Fruit fly (Drosophila melanogaster) whole organism, embryonic: ENCODE data around the gene scny.

Source experiments
- Ada2b ChIP-seq: fragments of 200-800 bp; sonication (Bioruptor generic); IDR thresholded peaks from 2 replicates; pipeline ENCODE4 v1.3.6; 2022; ENCODE audit warnings: missing biosample characterization, missing genetic modification characterization
- Awh ChIP-seq: fragments of 200-800 bp; sonication (Bioruptor generic); IDR thresholded peaks from 2 replicates; pipeline ENCODE4, ENCODE4 v1.3.6; 2022; ENCODE audit warnings: missing biosample characterization, missing genetic modification characterization
- BEAF-32 ChIP-seq: fragments of 200-800 bp; sonication (Bioruptor generic); optimal IDR thresholded peaks from 3 replicates; lab custom pipeline; 2017; ENCODE audit warnings: missing biosample characterization, missing genetic modification characterization, mild to moderate bottlenecking, moderate library complexity, missing genetic modification reagents
- CG10321 ChIP-seq: fragments of 200-800 bp; sonication (Bioruptor generic); IDR thresholded peaks from 2 replicates; pipeline ENCODE4 v1.3.6; 2022; ENCODE audit warnings: missing biosample characterization, missing genetic modification characterization
- CG11398 ChIP-seq: fragments of 200-800 bp; sonication (Bioruptor generic); optimal IDR thresholded peaks from 2 replicates; lab custom pipeline; 2016; ENCODE audit warnings: missing biosample characterization, missing genetic modification characterization
- CG11560 ChIP-seq: fragments of 200-800 bp; sonication (Bioruptor generic); IDR thresholded peaks from 3 replicates; pipeline ENCODE4 v1.3.6; 2022; ENCODE audit warnings: missing biosample characterization, missing genetic modification characterization
- CG12219 ChIP-seq: fragments of 200-800 bp; sonication (Bioruptor generic); optimal IDR thresholded peaks from 3 replicates; lab custom pipeline; 2018; ENCODE audit warnings: missing biosample characterization, mild to moderate bottlenecking, missing genetic modification characterization
- CG13287 ChIP-seq: fragments of 200-800 bp; sonication (Bioruptor generic); IDR thresholded peaks from 2 replicates; pipeline ENCODE4 v1.3.6; 2022; ENCODE audit warnings: missing biosample characterization, missing genetic modification characterization; ENCODE audit not compliant: partially characterized antibody
- CG13624 ChIP-seq: fragments of 200-800 bp; sonication (Bioruptor generic); optimal IDR thresholded peaks from 2 replicates; lab custom pipeline; 2016; ENCODE audit warnings: missing biosample characterization, missing genetic modification characterization
- CG14710 ChIP-seq: fragments of 200-800 bp; sonication (Bioruptor generic); optimal IDR thresholded peaks from 3 replicates; lab custom pipeline; 2019; ENCODE audit warnings: missing biosample characterization, mild to moderate bottlenecking, missing genetic modification characterization, moderate library complexity
- CG1647 ChIP-seq: fragments of 200-800 bp; sonication (Bioruptor generic); optimal IDR thresholded peaks from 3 replicates; lab custom pipeline; 2016; ENCODE audit warnings: missing biosample characterization, missing genetic modification characterization
- CG17361 ChIP-seq: fragments of 200-800 bp; sonication (Bioruptor generic); IDR thresholded peaks from 3 replicates; pipeline ENCODE4 v1.3.6; 2022; ENCODE audit warnings: missing biosample characterization, missing genetic modification characterization
- CG2678 ChIP-seq: fragments of 200-800 bp; sonication (Bioruptor generic); optimal IDR thresholded peaks from 3 replicates; lab custom pipeline; 2019; ENCODE audit warnings: missing biosample characterization, mild to moderate bottlenecking, missing genetic modification characterization, moderate library complexity
- CG2712 ChIP-seq: fragments of 200-800 bp; optimal IDR thresholded peaks from 3 replicates; lab custom pipeline; 2019; ENCODE audit warnings: missing biosample characterization, mild to moderate bottlenecking, missing genetic modification characterization, moderate library complexity
- CG34224 ChIP-seq: fragments of 200-800 bp; sonication (Bioruptor generic); IDR thresholded peaks from 3 replicates; pipeline ENCODE4 v1.3.6; 2022; ENCODE audit warnings: missing biosample characterization, missing genetic modification characterization; ENCODE audit not compliant: partially characterized antibody
- CG34422 ChIP-seq: fragments of 200-800 bp; sonication (Bioruptor generic); IDR thresholded peaks from 3 replicates; pipeline ENCODE4 v1.3.6; 2022; ENCODE audit warnings: missing biosample characterization, missing genetic modification characterization
- CG3838 ChIP-seq: fragments of 200-800 bp; sonication (Bioruptor generic); optimal IDR thresholded peaks from 3 replicates; lab custom pipeline; 2016; ENCODE audit warnings: missing biosample characterization, missing genetic modification characterization
- CG3995 ChIP-seq: fragments of 200-800 bp; sonication (Bioruptor generic); optimal IDR thresholded peaks from 3 replicates; lab custom pipeline; 2016; ENCODE audit warnings: missing biosample characterization, missing genetic modification characterization
- CG8290 ChIP-seq, 3 experiments: fragments of 200-800 bp; sonication (Bioruptor generic); optimal IDR thresholded peaks; 2 replicates each; lab custom pipeline; 2016 to 2019; ENCODE audit warnings: missing biosample characterization in 3 of 3, missing genetic modification characterization in 3 of 3, mild to moderate bottlenecking in 2 of 3, moderate library complexity in 1 of 3
- Dip3 ChIP-seq: fragments of 200-800 bp; sonication (Bioruptor generic); optimal IDR thresholded peaks from 3 replicates; lab custom pipeline; 2016; ENCODE audit warnings: missing biosample characterization, missing genetic modification characterization
- Dref ChIP-seq: fragments of 200-800 bp; sonication (Bioruptor generic); IDR thresholded peaks from 2 replicates; pipeline ENCODE4 v1.3.6; 2022; ENCODE audit warnings: missing biosample characterization, missing genetic modification characterization
- HLH4C ChIP-seq: fragments of 200-800 bp; sonication (Bioruptor generic); IDR thresholded peaks from 3 replicates; pipeline ENCODE4 v1.3.6; 2022; ENCODE audit warnings: missing biosample characterization, missing genetic modification characterization; ENCODE audit not compliant: partially characterized antibody
- MBD-R2 ChIP-seq: fragments of 200-800 bp; sonication (Bioruptor generic); IDR thresholded peaks from 2 replicates; pipeline ENCODE4 v1.3.6; 2022; ENCODE audit warnings: missing biosample characterization, missing genetic modification characterization
- MESR4 ChIP-seq: fragments of 200-800 bp; sonication (Bioruptor generic); optimal IDR thresholded peaks from 2 replicates; lab custom pipeline; 2018; ENCODE audit warnings: missing biosample characterization, mild to moderate bottlenecking, missing genetic modification characterization, moderate library complexity
- Max ChIP-seq: fragments of 200-800 bp; sonication (Bioruptor generic); optimal IDR thresholded peaks from 2 replicates; lab custom pipeline; 2016; ENCODE audit warnings: missing biosample characterization, mild to moderate bottlenecking, missing genetic modification characterization
- Opbp ChIP-seq: fragments of 200-800 bp; sonication (Bioruptor generic); IDR thresholded peaks from 3 replicates; pipeline ENCODE4 v1.3.6; 2022; ENCODE audit warnings: missing biosample characterization, missing genetic modification characterization; ENCODE audit not compliant: partially characterized antibody
- PHDP ChIP-seq: fragments of 200-800 bp; sonication (Bioruptor generic); optimal IDR thresholded peaks from 3 replicates; lab custom pipeline; 2018; ENCODE audit warnings: missing biosample characterization, mild to moderate bottlenecking, missing genetic modification characterization, moderate library complexity
- Pdp1 ChIP-seq, 2 experiments: fragments of 200-800 bp; sonication (Bioruptor generic); optimal IDR thresholded peaks; 3 replicates each; lab custom pipeline; 2016; ENCODE audit warnings: missing biosample characterization in 2 of 2, missing genetic modification characterization in 2 of 2, mild to moderate bottlenecking in 1 of 2, moderate library complexity in 1 of 2
- Rfx ChIP-seq: fragments of 200-800 bp; sonication (Bioruptor generic); IDR thresholded peaks from 2 replicates; pipeline ENCODE4 v1.3.6; 2022; ENCODE audit warnings: missing biosample characterization, missing genetic modification characterization
- Rx ChIP-seq: fragments of 200-800 bp; sonication (Bioruptor generic); IDR thresholded peaks from 2 replicates; pipeline ENCODE4 v1.3.6; 2022; ENCODE audit warnings: missing biosample characterization, missing genetic modification characterization
- Scr ChIP-seq: fragments of 200-800 bp; sonication (Bioruptor generic); IDR thresholded peaks from 2 replicates; pipeline ENCODE4 v1.3.6; 2022; ENCODE audit warnings: missing biosample characterization, missing genetic modification characterization; ENCODE audit not compliant: partially characterized antibody
- Sin3A ChIP-seq: fragments of >200 bp; optimal IDR thresholded peaks from 2 replicates; lab custom pipeline; 2018
- bsh ChIP-seq, 2 experiments: fragments of 200-800 bp; sonication (Bioruptor generic); optimal IDR thresholded peaks; 2 replicates each; lab custom pipeline; 2017 to 2018; ENCODE audit warnings: mild to moderate bottlenecking in 2 of 2, missing biosample characterization in 2 of 2, missing genetic modification characterization in 2 of 2, moderate library complexity in 1 of 2
- btn ChIP-seq: fragments of 200-800 bp; sonication (Bioruptor generic); optimal IDR thresholded peaks from 2 replicates; lab custom pipeline; 2016; ENCODE audit warnings: missing biosample characterization, missing genetic modification characterization
- crp ChIP-seq, 2 experiments: fragments of 200-800 bp; sonication (Bioruptor generic); optimal IDR thresholded peaks; 2 replicates in 1 of 2; 3 replicates in 1 of 2; lab custom pipeline; 2017; ENCODE audit warnings: missing biosample characterization in 2 of 2, missing genetic modification characterization in 2 of 2, mild to moderate bottlenecking in 1 of 2, moderate library complexity in 1 of 2
- dpn ChIP-seq, 2 experiments: fragments of 200-800 bp; sonication (Bioruptor generic); optimal IDR thresholded peaks; 3 replicates each; lab custom pipeline; 2016; ENCODE audit warnings: missing biosample characterization in 2 of 2, missing genetic modification characterization in 2 of 2
- gfzf ChIP-seq: fragments of 200-800 bp; sonication (Bioruptor generic); optimal IDR thresholded peaks from 2 replicates; lab custom pipeline; 2016; ENCODE audit warnings: missing biosample characterization, mild to moderate bottlenecking, missing genetic modification characterization, moderate library complexity
- ind ChIP-seq: fragments of 200-800 bp; sonication (Bioruptor generic); optimal IDR thresholded peaks from 3 replicates; lab custom pipeline; 2016; ENCODE audit warnings: missing biosample characterization, missing genetic modification characterization
- lilli ChIP-seq: fragments of 200-800 bp; sonication (Bioruptor generic); optimal IDR thresholded peaks from 3 replicates; lab custom pipeline; 2016; ENCODE audit warnings: missing biosample characterization, missing genetic modification characterization
- luna ChIP-seq: fragments of 200-800 bp; sonication (Bioruptor generic); optimal IDR thresholded peaks from 2 replicates; lab custom pipeline; 2016; ENCODE audit warnings: missing biosample characterization, missing genetic modification characterization
- mirr ChIP-seq: fragments of 200-800 bp; sonication (Bioruptor generic); optimal IDR thresholded peaks from 3 replicates; lab custom pipeline; 2018; ENCODE audit warnings: missing biosample characterization, mild to moderate bottlenecking, missing genetic modification characterization
- onecut ChIP-seq: fragments of 200-800 bp; sonication (Bioruptor generic); IDR thresholded peaks from 2 replicates; pipeline ENCODE4 v1.3.6; 2022; ENCODE audit warnings: missing biosample characterization, missing genetic modification characterization
- p53 ChIP-seq: fragments of 200-800 bp; sonication (Bioruptor generic); optimal IDR thresholded peaks from 2 replicates; lab custom pipeline; 2016; ENCODE audit warnings: missing biosample characterization, missing genetic modification characterization
- prd ChIP-seq, 3 experiments: fragments of >200 bp in 2 of 3; fragments of 200-800 bp in 1 of 3; sonication (Bioruptor generic) in 1 of 3; optimal IDR thresholded peaks in 2 of 3; IDR thresholded peaks in 1 of 3; 2 replicates in 2 of 3; 3 replicates in 1 of 3; pipeline versions ENCODE4 v1.3.6 to Lab custom; 2017 to 2022; ENCODE audit warnings: missing biosample characterization in 1 of 3, missing genetic modification characterization in 1 of 3
- run ChIP-seq: fragments of 200-800 bp; sonication (Bioruptor generic); optimal IDR thresholded peaks from 3 replicates; lab custom pipeline; 2018; ENCODE audit warnings: missing biosample characterization, mild to moderate bottlenecking, missing genetic modification characterization
- sd ChIP-seq: fragments of 200-800 bp; sonication (Bioruptor generic); optimal IDR thresholded peaks from 3 replicates; lab custom pipeline; 2018; ENCODE audit warnings: missing biosample characterization, mild to moderate bottlenecking, missing genetic modification characterization, moderate library complexity
- sens ChIP-seq: fragments of 200-800 bp; sonication (Bioruptor generic); peaks from one replicate; lab custom pipeline; 2016; ENCODE audit warnings: missing biosample characterization, missing genetic modification characterization
- sna ChIP-seq: fragments of 200-800 bp; sonication (Bioruptor generic); IDR thresholded peaks from 2 replicates; pipeline ENCODE4 v1.3.6; 2022; ENCODE audit warnings: missing biosample characterization, missing genetic modification characterization; ENCODE audit not compliant: partially characterized antibody
- zen ChIP-seq: fragments of 200-800 bp; sonication (Bioruptor generic); optimal IDR thresholded peaks from 3 replicates; lab custom pipeline; 2018; ENCODE audit warnings: missing biosample characterization, mild to moderate bottlenecking, missing genetic modification characterization, moderate library complexity

Gene scny

dm6 chr3L:5789663-5790062 is 20.9 kb downstream of the scny start (continued):
- TF ChIP-seq dpn (GFP tag; optimal IDR thresholded peaks at IDR 0.05; lab: Kevin White, UChicago) (peak; percentile 22 to 46), bsh (GFP tag; optimal IDR thresholded peaks at IDR 0.05; lab: Kevin White, UChicago) (peak in 1 of 2 experiments; percentile 37), sd (tag; lab: Kevin White, UChicago) (no peak), Max (peak; percentile 11), lilli (GFP tag; lab: Kevin White, UChicago) (peak; percentile 58), Ada2b (GFP tag; lab: Robert Waterston, UW) (peak; percentile 32; the same call in 1 of the 2 replicates), CG10321 (GFP tag; lab: Robert Waterston, UW) (no peak), CG8290 (GFP tag; optimal IDR thresholded peaks at IDR 0.05; lab: Kevin White, UChicago) (no peak), CG8290 (tag; optimal IDR thresholded peaks at IDR 0.05; lab: Kevin White, UChicago) (peak in 1 of 2 experiments; percentile 62), CG13287 (GFP tag; lab: Robert Waterston, UW) (peak; percentile 48; the same call in 1 of the 2 replicates), CG1647 (GFP tag; lab: Kevin White, UChicago) (peak; percentile 19), Awh (no peak), CG2712 (tag; lab: Kevin White, UChicago) (peak; percentile 52), Dip3 (GFP tag; lab: Kevin White, UChicago) (peak; percentile 22), BEAF-32 (GFP tag; lab: Kevin White, UChicago) (peak; percentile 30), run (tag; lab: Kevin White, UChicago) (no peak), Opbp (no peak), PHDP (tag; lab: Kevin White, UChicago) (peak; percentile 43), CG11560 (tag; lab: Robert Waterston, UW) (no peak), btn (no peak), Rfx (GFP tag; lab: Robert Waterston, UW) (peak; percentile 36), Rx (GFP tag; lab: Robert Waterston, UW) (peak; percentile 21; the same call in 1 of the 2 replicates), luna (GFP tag; lab: Kevin White, UChicago) (no peak), gfzf (GFP tag; lab: Kevin White, UChicago) (peak; percentile 32), sens (GFP tag; lab: Kevin White, UChicago) (peak; percentile 94), mirr (GFP tag; lab: Kevin White, UChicago) (peak; percentile 38), CG13624 (GFP tag; lab: Kevin White, UChicago) (peak; percentile 65), ind (GFP tag; lab: Kevin White, UChicago) (peak; percentile 35)
- TF ChIP-seq, all 482 proteins: peak for 117

DNA sequence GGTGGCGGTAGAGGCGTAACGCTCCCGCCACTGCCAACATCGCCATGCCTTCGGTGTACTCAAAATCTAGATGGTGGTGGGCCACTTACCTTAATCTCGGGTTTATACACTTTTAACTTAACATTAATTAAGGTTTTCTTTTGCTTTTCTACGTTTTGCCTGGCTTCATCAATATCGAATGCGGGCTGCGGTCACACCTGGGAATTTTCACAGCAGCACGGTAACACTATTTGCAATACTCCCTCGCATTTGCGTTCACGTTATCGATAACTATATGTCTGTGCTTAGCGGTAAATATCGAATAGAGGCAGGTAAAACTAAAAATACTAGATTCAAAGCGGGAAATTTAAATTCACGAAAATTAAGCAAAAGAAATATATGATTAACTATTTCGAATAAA is 25.2 kb downstream of the scny start, which contains the start of gene Bre1:
Gene Bre1, minus strand, starts transcription at position 226 of the 400 bp plus-strand sequence.
- TF ChIP-seq MESR4 (GFP tag; lab: Kevin White, UChicago) (peak; percentile 87), CG34422 (GFP tag; lab: Robert Waterston, UW) (peak; percentile 33; the same call in 1 of the 3 replicates), CG14710 (peak; percentile 63), sens (GFP tag; lab: Kevin White, UChicago) (peak; percentile 83), HLH4C (GFP tag; lab: Robert Waterston, UW) (peak; percentile 58), onecut (GFP tag; lab: Robert Waterston, UW) (peak; percentile 67), Dref (GFP tag; lab: Robert Waterston, UW) (peak; percentile 97), CG12219 (no peak), Pdp1 (GFP tag; optimal IDR thresholded peaks at IDR 0.05; lab: Kevin White, UChicago) (peak in 1 of 2 experiments; percentile 43), p53 (peak; percentile 8), CG11398 (GFP tag; lab: Kevin White, UChicago) (no peak), MBD-R2 (GFP tag; lab: Robert Waterston, UW) (peak; percentile 82), zen (tag; lab: Kevin White, UChicago) (peak; percentile 32), CG3838 (no peak), CG17361 (GFP tag; lab: Robert Waterston, UW) (no peak), crp (GFP tag; optimal IDR thresholded peaks at IDR 0.05; lab: Kevin White, UChicago) (no peak), sna (GFP tag; lab: Robert Waterston, UW) (peak; percentile 76; the same call in 1 of the 2 replicates), CG2678 (tag; lab: Kevin White, UChicago) (no peak), Scr (GFP tag; lab: Robert Waterston, UW) (peak; percentile 67), Sin3A (lab: Kevin White, UChicago) (peak; percentile 74), CG34224 (GFP tag; lab: Robert Waterston, UW) (peak; percentile 83), prd (optimal IDR thresholded peaks at IDR 0.05; lab: Kevin White, UChicago) (no peak), prd (GFP tag; IDR thresholded peaks at IDR 0.05; lab: Robert Waterston, UW) (0 out of 3 replicates have a peak, but pooled peaks have one; percentile 23), CG3995 (peak; percentile 55)
